Fruit fly (Drosophila melanogaster): ENCODE measurements around the gene CG3625.

Gene CG3625

dm6 chr2L:303306-303962 lies 11.8 kb upstream of the CG3625 start:
- TF ChIP-seq Dif (GFP tag; optimal IDR thresholded peaks at IDR 0.05; ENCODE audit: partially characterized antibody) (no peak), Hr83 (GFP tag; optimal IDR thresholded peaks at IDR 0.05; ENCODE audit: poor library complexity, severe bottlenecking) (no peak), br (GFP tag; optimal IDR thresholded peaks at IDR 0.05) (no peak), GATAd (GFP tag; optimal IDR thresholded peaks at IDR 0.05) (no peak), CG9705 (GFP tag; optimal IDR thresholded peaks at IDR 0.05) (no peak), Abd-B (GFP tag; optimal IDR thresholded peaks at IDR 0.05) (no peak), woc (GFP tag; optimal IDR thresholded peaks at IDR 0.05) (no peak)

DNA sequence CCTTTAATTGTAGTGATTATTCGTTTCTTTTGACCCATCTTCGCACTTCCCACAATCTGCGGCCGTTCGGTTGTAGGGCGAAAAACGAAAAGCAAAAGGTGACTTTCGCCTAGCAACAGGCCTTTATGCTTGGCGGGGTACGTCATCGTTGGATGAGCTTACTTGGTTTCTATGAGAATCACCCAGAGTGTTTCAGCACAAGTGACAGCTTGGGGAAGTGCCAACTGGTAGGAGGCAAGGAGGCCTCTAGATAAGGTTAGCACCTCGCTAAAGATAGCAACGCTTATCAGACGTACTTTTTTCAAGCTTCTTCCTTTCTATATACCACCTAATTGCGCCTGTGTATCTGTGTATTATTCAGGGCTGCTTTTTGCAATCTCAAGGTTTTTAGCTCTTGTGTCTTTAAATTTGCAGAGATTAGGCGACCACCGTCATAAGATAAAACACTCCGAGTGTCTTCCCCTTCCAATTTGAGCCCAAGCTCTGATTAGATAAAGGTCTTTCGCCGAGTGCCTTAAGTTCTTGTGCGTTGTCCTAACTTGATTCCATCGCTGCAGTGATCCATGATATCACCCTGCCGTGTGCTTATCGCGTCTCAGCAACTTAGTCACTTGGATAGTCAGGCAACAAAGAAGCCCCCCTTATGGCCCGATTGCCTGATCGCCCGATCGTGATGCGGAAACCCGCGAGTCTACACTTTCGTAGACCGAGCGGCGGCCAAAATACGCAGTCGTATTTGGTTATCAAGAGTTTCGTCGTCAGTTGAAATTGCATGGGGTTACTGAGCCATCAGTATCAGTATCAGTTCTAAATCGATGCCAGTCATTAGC lies 9.5 kb upstream of the CG3625 start:
- TF ChIP-seq Jra (GFP tag; optimal IDR thresholded peaks at IDR 0.05) (no peak), Hnf4 (GFP tag; optimal IDR thresholded peaks at IDR 0.05) (no peak), sv (GFP tag; optimal IDR thresholded peaks at IDR 0.05) (no peak), brk (GFP tag; optimal IDR thresholded peaks at IDR 0.05) (no peak), pan (optimal IDR thresholded peaks at IDR 0.05) (no peak), tai (GFP tag; optimal IDR thresholded peaks at IDR 0.05) (no peak), Mio (GFP tag; optimal IDR thresholded peaks at IDR 0.05) (no peak), Rel (GFP tag; optimal IDR thresholded peaks at IDR 0.05) (no peak), Rel (tag; optimal IDR thresholded peaks at IDR 0.05) (peak; percentile 61), Hr83 (GFP tag; optimal IDR thresholded peaks at IDR 0.05; ENCODE audit: poor library complexity, severe bottlenecking) (peak; percentile 57), jim (GFP tag; optimal IDR thresholded peaks at IDR 0.05) (no peak), Hr78 (GFP tag; optimal IDR thresholded peaks at IDR 0.05) (no peak), CrebA (GFP tag; optimal IDR thresholded peaks at IDR 0.05; ENCODE audit: borderline replicate concordance) (no peak), Vsx2 (GFP tag; optimal IDR thresholded peaks at IDR 0.05; ENCODE audit: partially characterized antibody) (no peak), h (GFP tag; optimal IDR thresholded peaks at IDR 0.05) (peak; percentile 70), HLH106 (tag; optimal IDR thresholded peaks at IDR 0.05) (no peak), Dif (GFP tag; optimal IDR thresholded peaks at IDR 0.05; ENCODE audit: partially characterized antibody) (no peak), rgr (GFP tag; optimal IDR thresholded peaks at IDR 0.05) (no peak), dl (GFP tag; optimal IDR thresholded peaks at IDR 0.05; ENCODE audit: insufficient read depth in 1 of 2, partially characterized antibody in 2 of 2) (no peak), dsf (GFP tag; optimal IDR thresholded peaks at IDR 0.05; ENCODE audit: borderline replicate concordance) (no peak), br (GFP tag; optimal IDR thresholded peaks at IDR 0.05) (peak; percentile 56)

- no peak for TF ChIP-seq pan (optimal IDR thresholded peaks at IDR 0.05)
- no peak for TF ChIP-seq Abd-B (GFP tag; optimal IDR thresholded peaks at IDR 0.05)
- no peak for TF ChIP-seq Hr78 (GFP tag; optimal IDR thresholded peaks at IDR 0.05)
- TF ChIP-seq OdsH (GFP tag; optimal IDR thresholded peaks at IDR 0.05): no peak
- TF ChIP-seq Vsx2 (GFP tag; optimal IDR thresholded peaks at IDR 0.05; ENCODE audit: partially characterized antibody): no peak
Measured at dm6 chr2L:300006-300405, 8.4 kb upstream of the CG3625 start.

DNA sequence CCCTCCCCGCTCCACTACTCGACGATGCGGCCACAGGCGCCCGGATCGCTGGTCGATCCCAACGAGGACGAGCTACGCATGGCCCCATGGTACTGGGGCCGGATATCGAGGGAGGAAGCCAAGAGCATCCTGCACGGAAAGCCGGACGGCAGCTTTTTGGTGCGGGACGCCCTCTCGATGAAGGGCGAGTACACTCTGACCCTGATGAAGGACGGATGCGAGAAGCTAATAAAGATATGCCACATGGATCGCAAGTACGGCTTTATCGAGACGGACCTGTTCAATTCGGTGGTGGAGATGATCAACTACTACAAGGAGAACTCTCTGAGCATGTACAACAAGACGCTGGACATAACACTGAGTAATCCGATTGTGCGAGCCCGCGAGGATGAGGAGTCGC lies 7.4 kb upstream of the CG3625 start:
- TF ChIP-seq Hnf4 (GFP tag; optimal IDR thresholded peaks at IDR 0.05) (no peak), sage (GFP tag; optimal IDR thresholded peaks at IDR 0.05) (no peak), CrebA (GFP tag; optimal IDR thresholded peaks at IDR 0.05; ENCODE audit: borderline replicate concordance) (no peak), CG9705 (GFP tag; optimal IDR thresholded peaks at IDR 0.05) (no peak), sv (GFP tag; optimal IDR thresholded peaks at IDR 0.05) (no peak), Jra (GFP tag; optimal IDR thresholded peaks at IDR 0.05) (no peak), Dif (GFP tag; optimal IDR thresholded peaks at IDR 0.05; ENCODE audit: partially characterized antibody) (no peak), brk (GFP tag; optimal IDR thresholded peaks at IDR 0.05) (no peak)

DNA sequence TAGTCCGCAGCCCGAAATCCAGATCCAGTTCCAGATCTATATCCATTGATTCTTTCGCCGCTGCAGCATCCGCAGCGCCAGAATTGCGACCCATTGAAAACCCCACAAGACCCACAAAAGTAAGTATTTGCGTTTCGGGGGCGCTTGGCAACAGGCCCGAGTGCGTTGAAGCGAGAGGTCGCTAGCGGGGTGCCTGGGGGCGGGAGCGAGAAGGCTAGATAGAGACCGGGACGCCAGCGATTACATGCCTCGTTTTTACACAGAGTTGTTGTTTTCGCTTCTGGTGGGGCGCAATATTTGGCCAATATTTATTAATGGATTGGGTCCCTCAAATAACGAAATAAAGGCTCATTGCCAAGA lies 6.7 kb upstream of the CG3625 start:
- TF ChIP-seq GATAd (GFP tag; optimal IDR thresholded peaks at IDR 0.05): no peak
- no peak for TF ChIP-seq Rel (GFP tag; optimal IDR thresholded peaks at IDR 0.05)
- peak; percentile 48 for TF ChIP-seq Rel (tag; optimal IDR thresholded peaks at IDR 0.05)

Measured in whole organism, wandering third instar larva.